Worm (Caenorhabditis elegans) whole organism, mixed stage, embryonic: Measurements from ENCODE around the gene F53F4.16.

Source experiments
- lin-13 ChIP-seq: fragments of 150-350 bp; optimal IDR thresholded peaks from 2 replicates; lab custom pipeline; 2014; ENCODE audit warnings: missing biosample characterization, missing genetic modification characterization
- nhr-28 ChIP-seq: fragments of 150-350 bp; optimal IDR thresholded peaks from 2 replicates; lab custom pipeline; 2014; ENCODE audit warnings: missing biosample characterization, missing genetic modification characterization

ce11 chrV:13571714-13572258 lies 49.8 kb downstream of the F53F4.16 start, which contains the start of gene C50B8.4:
- TF ChIP-seq lin-13 (tag; lab: Kevin White, UChicago), result no peak
- no peak for TF ChIP-seq nhr-28
